Worm (Caenorhabditis elegans) whole organism, L3 larva: Measurements from ENCODE around the gene cpr-1.

Source experiments
- R02D3.7 ChIP-seq: fragments of 150-350 bp; optimal IDR thresholded peaks from 2 replicates; lab custom pipeline; 2014; ENCODE audit warnings: missing biosample characterization, missing genetic modification characterization
- ZK546.5 ChIP-seq: sonication (generic microtip); optimal IDR thresholded peaks from 2 replicates; lab custom pipeline; 2017; ENCODE audit warnings: missing biosample characterization, missing genetic modification characterization
- aly-2 ChIP-seq: fragments of 150-350 bp; optimal IDR thresholded peaks from 2 replicates; lab custom pipeline; 2014; ENCODE audit warnings: missing biosample characterization, missing genetic modification characterization
- ama-1 ChIP-seq: fragments of 150-350 bp; optimal IDR thresholded peaks from 2 replicates; lab custom pipeline; 2018
- ceh-16 ChIP-seq: sonication (generic microtip); optimal IDR thresholded peaks from 2 replicates; lab custom pipeline; 2017; ENCODE audit warnings: missing biosample characterization, missing genetic modification characterization
- ceh-28 ChIP-seq: fragments of 150-350 bp; optimal IDR thresholded peaks from 2 replicates; lab custom pipeline; 2014; ENCODE audit warnings: missing biosample characterization, missing genetic modification reagents, missing genetic modification characterization
- ceh-82 ChIP-seq: fragments of 150-350 bp; optimal IDR thresholded peaks from 2 replicates; lab custom pipeline; 2014; ENCODE audit warnings: missing biosample characterization, missing genetic modification characterization
- ceh-9 ChIP-seq: sonication (generic microtip); optimal IDR thresholded peaks from 2 replicates; lab custom pipeline; 2018; ENCODE audit warnings: missing biosample characterization, missing genetic modification characterization
- daf-12 ChIP-seq: fragments of 150-350 bp; optimal IDR thresholded peaks from 2 replicates; lab custom pipeline; 2014; ENCODE audit warnings: missing biosample characterization, missing genetic modification reagents, missing genetic modification characterization
- egl-27 ChIP-seq: sonication (generic microtip); optimal IDR thresholded peaks from 4 replicates; lab custom pipeline; 2017; ENCODE audit warnings: missing biosample characterization, missing genetic modification reagents, missing genetic modification characterization
- egl-5 ChIP-seq: fragments of 150-350 bp; optimal IDR thresholded peaks from 2 replicates; lab custom pipeline; 2017; ENCODE audit warnings: missing biosample characterization, missing genetic modification reagents, missing genetic modification characterization, inconsistent platforms
- elt-1 ChIP-seq: fragments of 150-350 bp; optimal IDR thresholded peaks from 2 replicates; lab custom pipeline; 2014; ENCODE audit warnings: missing biosample characterization, missing genetic modification characterization
- elt-2 ChIP-seq: sonication (generic microtip); optimal IDR thresholded peaks from 2 replicates; lab custom pipeline; 2016; ENCODE audit warnings: missing genetic modification reagents, mild to moderate bottlenecking, missing genetic modification characterization, missing compliant biosample characterization
- elt-3 ChIP-seq, 3 experiments: fragments of 150-350 bp in 1 of 3; sonication (generic microtip) in 2 of 3; optimal IDR thresholded peaks; 2 replicates in 2 of 3; 4 replicates in 1 of 3; lab custom pipeline; 2014 to 2017; ENCODE audit warnings: missing biosample characterization in 3 of 3, missing genetic modification characterization in 3 of 3
- eor-1 ChIP-seq, 2 experiments: fragments of 150-350 bp; optimal IDR thresholded peaks; 2 replicates each; lab custom pipeline; 2014 to 2018; ENCODE audit warnings: missing biosample characterization in 2 of 2, missing genetic modification characterization in 2 of 2
- fkh-10 ChIP-seq: sonication (generic microtip); optimal IDR thresholded peaks from 2 replicates; lab custom pipeline; 2017; ENCODE audit warnings: missing biosample characterization, missing genetic modification reagents, missing genetic modification characterization
- fkh-2 ChIP-seq: fragments of 150-350 bp; optimal IDR thresholded peaks from 2 replicates; lab custom pipeline; 2014; ENCODE audit warnings: missing biosample characterization, missing genetic modification reagents, missing genetic modification characterization
- fos-1 ChIP-seq: fragments of 150-350 bp; optimal IDR thresholded peaks from 2 replicates; lab custom pipeline; 2014; ENCODE audit warnings: missing biosample characterization, missing genetic modification characterization
- hmg-11 ChIP-seq: sonication (generic microtip); optimal IDR thresholded peaks from 2 replicates; lab custom pipeline; 2016; ENCODE audit warnings: missing genetic modification characterization, missing compliant biosample characterization
- jun-1 ChIP-seq: fragments of 150-350 bp; optimal IDR thresholded peaks from 2 replicates; lab custom pipeline; 2014; ENCODE audit warnings: missing biosample characterization, missing genetic modification reagents, missing genetic modification characterization
- lin-15B ChIP-seq: fragments of 150-350 bp; optimal IDR thresholded peaks from 2 replicates; lab custom pipeline; 2014; ENCODE audit warnings: missing biosample characterization, missing genetic modification characterization
- lin-39 ChIP-seq: fragments of 150-350 bp; optimal IDR thresholded peaks from 2 replicates; lab custom pipeline; 2018; ENCODE audit warnings: missing biosample characterization, missing genetic modification reagents, missing genetic modification characterization
- lsy-12 ChIP-seq: sonication (generic microtip); optimal IDR thresholded peaks from 2 replicates; lab custom pipeline; 2016; ENCODE audit warnings: mild to moderate bottlenecking, missing genetic modification characterization, missing compliant biosample characterization
- mdl-1 ChIP-seq: fragments of 150-350 bp; optimal IDR thresholded peaks from 2 replicates; lab custom pipeline; 2014; ENCODE audit warnings: missing biosample characterization, missing genetic modification characterization
- mml-1 ChIP-seq: fragments of 150-350 bp; sonication (generic microtip); optimal IDR thresholded peaks from 3 replicates; lab custom pipeline; 2014; ENCODE audit warnings: missing biosample characterization, missing genetic modification characterization
- nfya-1 ChIP-seq: sonication (generic microtip); optimal IDR thresholded peaks from 2 replicates; lab custom pipeline; 2017; ENCODE audit warnings: missing genetic modification characterization, mild to moderate bottlenecking, missing compliant biosample characterization, antibody characterized with exemption, moderate library complexity; ENCODE audit not compliant: insufficient read depth
- nhr-11 ChIP-seq: fragments of 150-350 bp; optimal IDR thresholded peaks from 2 replicates; lab custom pipeline; 2014; ENCODE audit warnings: missing biosample characterization, missing genetic modification characterization
- nhr-12 ChIP-seq: fragments of 150-350 bp; optimal IDR thresholded peaks from 2 replicates; lab custom pipeline; 2014; ENCODE audit warnings: missing biosample characterization, missing genetic modification characterization
- nhr-23 ChIP-seq: fragments of 150-350 bp; optimal IDR thresholded peaks from 2 replicates; lab custom pipeline; 2014; ENCODE audit warnings: missing biosample characterization, missing genetic modification reagents, missing genetic modification characterization
- nhr-237 ChIP-seq: fragments of 150-350 bp; optimal IDR thresholded peaks from 2 replicates; lab custom pipeline; 2014; ENCODE audit warnings: missing biosample characterization, missing genetic modification characterization
- nhr-25 ChIP-seq: sonication (generic microtip); optimal IDR thresholded peaks from 2 replicates; lab custom pipeline; 2017; ENCODE audit warnings: missing biosample characterization, missing genetic modification characterization
- nhr-28 ChIP-seq: fragments of 150-350 bp; optimal IDR thresholded peaks from 2 replicates; lab custom pipeline; 2014; ENCODE audit warnings: missing biosample characterization, missing genetic modification characterization
- nhr-43 ChIP-seq: sonication (generic microtip); optimal IDR thresholded peaks from 2 replicates; lab custom pipeline; 2016; ENCODE audit warnings: mild to moderate bottlenecking, missing genetic modification characterization, missing compliant biosample characterization; ENCODE audit not compliant: poor library complexity, severe bottlenecking
- nhr-67 ChIP-seq: fragments of 150-350 bp; optimal IDR thresholded peaks from 2 replicates; lab custom pipeline; 2014; ENCODE audit warnings: missing biosample characterization, missing genetic modification characterization
- nhr-76 ChIP-seq: fragments of 150-350 bp; sonication (generic microtip); optimal IDR thresholded peaks from 5 replicates; lab custom pipeline; 2014; ENCODE audit warnings: missing biosample characterization, missing genetic modification characterization
- nhr-77 ChIP-seq: fragments of 150-350 bp; optimal IDR thresholded peaks from 2 replicates; lab custom pipeline; 2014; ENCODE audit warnings: missing biosample characterization, missing genetic modification characterization
- pha-4 ChIP-seq: fragments of 150-350 bp; optimal IDR thresholded peaks from 2 replicates; lab custom pipeline; 2014; ENCODE audit warnings: missing biosample characterization, missing genetic modification reagents, missing genetic modification characterization
- pqm-1 ChIP-seq: fragments of 150-350 bp; optimal IDR thresholded peaks from 2 replicates; lab custom pipeline; 2017; ENCODE audit warnings: missing biosample characterization, missing genetic modification characterization, inconsistent platforms
- sea-2 ChIP-seq: fragments of 150-350 bp; sonication (generic microtip); optimal IDR thresholded peaks from 4 replicates; lab custom pipeline; 2014; ENCODE audit warnings: missing biosample characterization, missing genetic modification reagents, missing genetic modification characterization
- skn-1 ChIP-seq: fragments of 150-350 bp; optimal IDR thresholded peaks from 2 replicates; lab custom pipeline; 2014; ENCODE audit warnings: missing biosample characterization, missing genetic modification characterization
- snpc-4 ChIP-seq: fragments of 150-350 bp; optimal IDR thresholded peaks from 2 replicates; lab custom pipeline; 2014; ENCODE audit warnings: missing biosample characterization, missing genetic modification characterization
- tbx-2 ChIP-seq: sonication (generic microtip); optimal IDR thresholded peaks from 2 replicates; lab custom pipeline; 2016; ENCODE audit warnings: mild to moderate bottlenecking, missing genetic modification characterization, missing compliant biosample characterization
- unc-39 ChIP-seq: sonication (generic microtip); optimal IDR thresholded peaks from 4 replicates; lab custom pipeline; 2017; ENCODE audit warnings: missing biosample characterization, missing genetic modification characterization
- unc-62 ChIP-seq: fragments of 150-350 bp; sonication (generic microtip); optimal IDR thresholded peaks from 4 replicates; lab custom pipeline; 2014; ENCODE audit warnings: missing biosample characterization, missing genetic modification reagents, missing genetic modification characterization
- zag-1 ChIP-seq: fragments of 150-350 bp; optimal IDR thresholded peaks from 2 replicates; lab custom pipeline; 2014; ENCODE audit warnings: missing biosample characterization, missing genetic modification characterization
- ztf-11 ChIP-seq: fragments of 150-350 bp; optimal IDR thresholded peaks from 2 replicates; lab custom pipeline; 2014; ENCODE audit warnings: missing biosample characterization, missing genetic modification characterization
- ztf-4 ChIP-seq: fragments of 150-350 bp; optimal IDR thresholded peaks from 2 replicates; lab custom pipeline; 2014; ENCODE audit warnings: missing biosample characterization, missing genetic modification characterization

Gene cpr-1

DNA sequence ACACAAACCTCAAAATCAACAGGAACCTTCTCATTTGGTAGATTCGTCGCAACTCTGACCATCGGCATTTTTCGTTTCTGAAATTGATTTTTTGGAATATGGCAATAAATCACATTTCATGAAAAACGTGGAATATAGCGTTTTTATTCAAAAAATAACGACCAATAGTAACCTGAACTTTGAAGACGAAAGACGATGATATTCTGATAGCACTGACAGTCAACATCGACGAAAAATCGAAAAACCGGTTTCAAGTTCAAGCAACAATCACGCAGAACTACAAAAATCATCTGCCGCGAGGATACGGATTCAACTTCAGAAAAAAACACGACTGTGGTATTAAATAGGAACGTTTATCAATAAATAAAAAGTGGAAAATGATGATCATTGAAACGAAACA lies 2.8 kb downstream of the cpr-1 start, which contains the start of gene mif-2:
Gene mif-2 (minus strand): TSS at position 281 of the 400 bp plus-strand sequence.
- TF ChIP-seq R02D3.7 (tag; lab: Kevin White, UChicago) (no peak), ztf-4 (tag; lab: Kevin White, UChicago) (no peak), aly-2 (tag; lab: Kevin White, UChicago) (no peak), unc-62 (GFP tag; lab: Kevin White, UChicago) (no peak), ceh-9 (tag; lab: Kevin White, UChicago) (no peak), fkh-10 (GFP tag; lab: Kevin White, UChicago) (no peak), nfya-1 (tag; lab: Kevin White, UChicago) (no peak), mdl-1 (no peak), elt-2 (tag; lab: Kevin White, UChicago) (no peak), nhr-76 (tag; lab: Kevin White, UChicago) (no peak), nhr-43 (tag; lab: Kevin White, UChicago) (no peak), sea-2 (no peak), nhr-28 (no peak), ztf-11 (no peak)

DNA sequence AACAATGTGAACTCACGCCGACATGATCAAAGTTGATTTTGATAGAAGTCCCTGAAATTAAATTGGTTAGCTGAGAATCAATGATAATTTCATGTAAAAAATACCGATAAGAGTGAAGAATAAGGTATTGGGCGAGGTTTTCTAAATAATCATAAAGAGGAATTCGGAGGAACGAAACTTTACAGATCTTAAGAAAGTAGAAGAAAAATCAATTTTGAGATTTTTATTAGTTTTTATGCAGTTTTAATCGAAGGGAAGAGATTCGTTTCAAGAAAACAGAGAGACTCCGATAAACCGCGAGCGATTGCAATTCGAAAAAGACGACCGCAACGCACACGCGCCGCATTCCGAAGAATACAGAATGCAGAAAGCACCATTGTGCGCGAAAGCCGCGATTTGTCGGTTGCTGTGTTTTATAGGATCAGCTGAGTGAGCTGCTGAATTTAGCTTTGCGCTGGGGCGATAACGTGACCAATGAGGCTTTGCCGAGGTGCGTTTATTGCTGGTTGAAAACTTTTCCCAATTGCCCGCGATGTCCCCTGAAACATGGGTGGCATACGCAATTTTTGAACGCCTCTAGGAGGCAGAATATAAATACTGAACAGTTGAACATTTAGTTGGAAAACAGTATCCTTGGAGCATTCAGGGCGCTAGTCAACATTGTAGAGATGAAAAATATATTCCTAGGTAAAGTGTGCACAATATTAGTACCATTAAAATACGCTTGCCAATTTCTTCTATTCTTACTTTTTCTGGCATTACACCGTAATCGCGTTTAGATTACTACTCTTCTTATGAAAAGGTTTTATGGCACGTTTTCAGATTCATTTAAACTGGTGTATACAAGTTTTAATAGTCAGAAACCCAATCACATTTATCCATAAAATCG lies 4.6 kb downstream of the cpr-1 start, which contains the start of gene snr-4:
Gene snr-4 (minus strand): TSS at position 51 of the 889 bp plus-strand sequence.
- TF ChIP-seq nhr-43 (tag; lab: Kevin White, UChicago) (peak; percentile 90), snpc-4 (tag; lab: Kevin White, UChicago) (peak; percentile 100), fkh-2 (tag; lab: Kevin White, UChicago) (no peak), ztf-4 (tag; lab: Kevin White, UChicago) (peak; percentile 39), mml-1 (tag; lab: Kevin White, UChicago) (no peak), R02D3.7 (tag; lab: Kevin White, UChicago) (peak; percentile 86), egl-5 (tag; lab: Kevin White, UChicago) (peak; percentile 84), nhr-77 (tag; lab: Kevin White, UChicago) (peak; percentile 88), fkh-10 (GFP tag; lab: Kevin White, UChicago) (peak; percentile 56), aly-2 (tag; lab: Kevin White, UChicago) (peak; percentile 63), elt-1 (no peak), nhr-67 (tag; lab: Kevin White, UChicago) (no peak), eor-1 (tag; optimal IDR thresholded peaks at IDR 0.05; lab: Kevin White, UChicago) (no peak), fos-1 (tag; lab: Kevin White, UChicago) (peak; percentile 74), nhr-28 (no peak), ceh-16 (tag; lab: Kevin White, UChicago) (peak; percentile 41), nhr-237 (tag; lab: Kevin White, UChicago) (no peak), ceh-82 (peak; percentile 90), ceh-28 (tag; lab: Kevin White, UChicago) (peak; percentile 81), hmg-11 (peak; percentile 83), nhr-76 (tag; lab: Kevin White, UChicago) (peak; percentile 26), ztf-11 (no peak), pqm-1 (peak; percentile 89), pha-4 (tag; lab: Kevin White, UChicago) (peak; percentile 88), sea-2 (no peak), elt-2 (tag; lab: Kevin White, UChicago) (peak; percentile 76), skn-1 (tag; lab: Kevin White, UChicago) (peak; percentile 87), ama-1 (lab: Kevin White, UChicago) (peak; percentile 98), lin-15B (tag; lab: Kevin White, UChicago) (peak; percentile 92), lin-39 (peak; percentile 97), jun-1 (tag; lab: Kevin White, UChicago) (peak; percentile 92), egl-27 (no peak), mdl-1 (peak; percentile 9), nhr-25 (tag; lab: Kevin White, UChicago) (peak; percentile 95), elt-3 (tag; optimal IDR thresholded peaks at IDR 0.05; lab: Kevin White, UChicago) (peak in 1 of 3 experiments; percentile 83), nfya-1 (tag; lab: Kevin White, UChicago) (peak; percentile 96), nhr-12 (no peak), ZK546.5 (tag; lab: Kevin White, UChicago) (no peak), zag-1 (tag; lab: Kevin White, UChicago) (no peak), tbx-2 (tag; lab: Kevin White, UChicago) (peak; percentile 79), nhr-11 (peak; percentile 70), ceh-9 (tag; lab: Kevin White, UChicago) (no peak), unc-39 (tag; lab: Kevin White, UChicago) (no peak), lsy-12 (tag; lab: Kevin White, UChicago) (peak; percentile 92), nhr-23 (tag; lab: Kevin White, UChicago) (peak; percentile 94), unc-62 (GFP tag; lab: Kevin White, UChicago) (peak; percentile 40), daf-12 (no peak)
